Worm (Caenorhabditis elegans) whole organism, late embryonic: Measurements from ENCODE around the gene R186.8.

ENCODE experiments used
- T23F11.4 ChIP-seq: fragments of 200-800 bp; sonication (Bioruptor generic); optimal IDR thresholded peaks from 2 replicates; lab custom pipeline; 2018; ENCODE audit warnings: mild to moderate bottlenecking, missing genetic modification characterization, missing compliant biosample characterization
- Y22D7AL.16 ChIP-seq: sonication (generic microtip); optimal IDR thresholded peaks from 2 replicates; lab custom pipeline; 2016; ENCODE audit warnings: missing genetic modification characterization, missing compliant biosample characterization
- ahr-1 ChIP-seq: sonication (generic microtip); optimal IDR thresholded peaks from 2 replicates; lab custom pipeline; 2016; ENCODE audit warnings: missing genetic modification characterization, missing compliant biosample characterization
- ama-1 ChIP-seq: fragments of 150-350 bp; optimal IDR thresholded peaks from 2 replicates; lab custom pipeline; 2014
- ceh-14 ChIP-seq: sonication (generic microtip); optimal IDR thresholded peaks from 2 replicates; lab custom pipeline; 2016; ENCODE audit warnings: missing genotype, missing genetic modification characterization, missing compliant biosample characterization
- ceh-18 ChIP-seq: sonication (generic microtip); optimal IDR thresholded peaks from 2 replicates; lab custom pipeline; 2016; ENCODE audit warnings: missing genetic modification characterization, missing compliant biosample characterization
- ceh-2 ChIP-seq: sonication (generic microtip); optimal IDR thresholded peaks from 2 replicates; lab custom pipeline; 2016; ENCODE audit warnings: missing genotype, missing genetic modification characterization, missing compliant biosample characterization
- ceh-22 ChIP-seq: sonication (generic microtip); optimal IDR thresholded peaks from 2 replicates; lab custom pipeline; 2017; ENCODE audit warnings: missing biosample characterization, missing genetic modification characterization
- ceh-30 ChIP-seq: fragments of 150-350 bp; optimal IDR thresholded peaks from 2 replicates; lab custom pipeline; 2014; ENCODE audit warnings: missing biosample characterization, missing genetic modification characterization
- ceh-48 ChIP-seq: sonication (generic microtip); optimal IDR thresholded peaks from 2 replicates; lab custom pipeline; 2016; ENCODE audit warnings: missing genetic modification characterization, inconsistent platforms, missing compliant biosample characterization
- ceh-6 ChIP-seq: fragments of 200-800 bp; sonication (Bioruptor generic); optimal IDR thresholded peaks from 2 replicates; lab custom pipeline; 2018; ENCODE audit warnings: mild to moderate bottlenecking, missing genetic modification characterization, missing compliant biosample characterization
- ceh-9 ChIP-seq: sonication (generic microtip); optimal IDR thresholded peaks from 2 replicates; lab custom pipeline; 2016; ENCODE audit warnings: mild to moderate bottlenecking, missing genetic modification characterization, inconsistent platforms, missing compliant biosample characterization
- dmd-4 ChIP-seq: sonication (generic microtip); optimal IDR thresholded peaks from 2 replicates; lab custom pipeline; 2016; ENCODE audit warnings: borderline replicate concordance, missing genetic modification characterization, missing compliant biosample characterization
- elt-2 ChIP-seq: sonication (generic microtip); optimal IDR thresholded peaks from 2 replicates; lab custom pipeline; 2016; ENCODE audit warnings: missing genetic modification reagents, missing genetic modification characterization, missing compliant biosample characterization
- elt-4 ChIP-seq: sonication (generic microtip); optimal IDR thresholded peaks from 2 replicates; lab custom pipeline; 2016; ENCODE audit warnings: missing genetic modification characterization, missing compliant biosample characterization
- eyg-1 ChIP-seq: sonication (generic microtip); optimal IDR thresholded peaks from 2 replicates; lab custom pipeline; 2016; ENCODE audit warnings: missing genotype, missing genetic modification characterization, missing compliant biosample characterization
- fax-1 ChIP-seq: sonication (generic microtip); optimal IDR thresholded peaks from 2 replicates; lab custom pipeline; 2016; ENCODE audit warnings: missing genotype, missing genetic modification characterization, missing compliant biosample characterization
- fkh-10 ChIP-seq: fragments of 150-350 bp; optimal IDR thresholded peaks from 2 replicates; lab custom pipeline; 2014; ENCODE audit warnings: missing biosample characterization, missing genetic modification reagents, missing genetic modification characterization
- fkh-6 ChIP-seq: sonication (generic microtip); optimal IDR thresholded peaks from 2 replicates; lab custom pipeline; 2016; ENCODE audit warnings: missing genetic modification characterization, missing compliant biosample characterization
- gmeb-2 ChIP-seq: sonication (generic microtip); optimal IDR thresholded peaks from 2 replicates; lab custom pipeline; 2016; ENCODE audit warnings: missing genetic modification characterization, inconsistent platforms, missing compliant biosample characterization
- hlh-30 ChIP-seq: sonication (generic microtip); optimal IDR thresholded peaks from 2 replicates; lab custom pipeline; 2017; ENCODE audit warnings: antibody characterized with exemption, missing genetic modification characterization, missing compliant biosample characterization; ENCODE audit not compliant: insufficient read depth
- hlh-6 ChIP-seq: sonication (generic microtip); optimal IDR thresholded peaks from 2 replicates; lab custom pipeline; 2016; ENCODE audit warnings: missing genotype, missing genetic modification characterization, missing compliant biosample characterization
- hlh-8 ChIP-seq: sonication (generic microtip); optimal IDR thresholded peaks from 2 replicates; lab custom pipeline; 2016; ENCODE audit warnings: missing genotype, missing genetic modification characterization, missing compliant biosample characterization
- lim-6 ChIP-seq: sonication (generic microtip); optimal IDR thresholded peaks from 2 replicates; lab custom pipeline; 2016; ENCODE audit warnings: missing genetic modification characterization, missing compliant biosample characterization
- lin-11 ChIP-seq: fragments of 200-800 bp; sonication (Bioruptor generic); optimal IDR thresholded peaks from 2 replicates; lab custom pipeline; 2018; ENCODE audit warnings: mild to moderate bottlenecking, missing genetic modification characterization, missing compliant biosample characterization
- madf-2 ChIP-seq: sonication (generic microtip); optimal IDR thresholded peaks from 2 replicates; lab custom pipeline; 2017; ENCODE audit warnings: missing genetic modification characterization, missing compliant biosample characterization
- mec-3 ChIP-seq: sonication (generic microtip); optimal IDR thresholded peaks from 2 replicates; lab custom pipeline; 2016; ENCODE audit warnings: borderline replicate concordance, missing genetic modification characterization, missing compliant biosample characterization
- nfya-1 ChIP-seq: sonication (generic microtip); optimal IDR thresholded peaks from 2 replicates; lab custom pipeline; 2017; ENCODE audit warnings: missing genetic modification characterization, mild to moderate bottlenecking, missing compliant biosample characterization, antibody characterized with exemption, moderate library complexity
- nhr-11 ChIP-seq: fragments of 150-350 bp; optimal IDR thresholded peaks from 2 replicates; lab custom pipeline; 2014; ENCODE audit warnings: missing biosample characterization, missing genetic modification characterization
- npax-4 ChIP-seq: sonication (generic microtip); optimal IDR thresholded peaks from 2 replicates; lab custom pipeline; 2016; ENCODE audit warnings: missing genetic modification characterization, missing compliant biosample characterization
- odd-2 ChIP-seq: sonication (generic microtip); optimal IDR thresholded peaks from 2 replicates; lab custom pipeline; 2017; ENCODE audit warnings: antibody characterized with exemption, mild to moderate bottlenecking, missing genetic modification characterization, missing compliant biosample characterization
- pag-3 ChIP-seq: sonication (generic microtip); optimal IDR thresholded peaks from 2 replicates; lab custom pipeline; 2016; ENCODE audit warnings: missing compliant biosample characterization, missing genetic modification characterization, borderline replicate concordance
- pha-2 ChIP-seq: sonication (generic microtip); optimal IDR thresholded peaks from 2 replicates; lab custom pipeline; 2017; ENCODE audit warnings: mild to moderate bottlenecking, missing genetic modification characterization, missing compliant biosample characterization
- pqm-1 ChIP-seq: sonication (generic microtip); optimal IDR thresholded peaks from 2 replicates; lab custom pipeline; 2016; ENCODE audit warnings: missing genetic modification characterization, missing compliant biosample characterization
- ref-2 ChIP-seq: sonication (generic microtip); optimal IDR thresholded peaks from 2 replicates; lab custom pipeline; 2016; ENCODE audit warnings: missing genetic modification characterization, missing compliant biosample characterization
- rnt-1 ChIP-seq: sonication (generic microtip); optimal IDR thresholded peaks from 2 replicates; lab custom pipeline; 2016; ENCODE audit warnings: missing genetic modification characterization, missing compliant biosample characterization
- syd-9 ChIP-seq: sonication (generic microtip); optimal IDR thresholded peaks from 2 replicates; lab custom pipeline; 2016; ENCODE audit warnings: mild to moderate bottlenecking, missing genetic modification characterization, moderate library complexity, missing compliant biosample characterization
- tbx-2 ChIP-seq: sonication (generic microtip); optimal IDR thresholded peaks from 2 replicates; lab custom pipeline; 2016; ENCODE audit warnings: missing genetic modification characterization, missing compliant biosample characterization
- ttx-3 ChIP-seq: sonication (generic microtip); optimal IDR thresholded peaks from 2 replicates; lab custom pipeline; 2016; ENCODE audit warnings: missing genetic modification reagents, missing genetic modification characterization, missing compliant biosample characterization
- unc-3 ChIP-seq, 2 experiments: fragments of 200-800 bp in 1 of 2; sonication (Bioruptor generic) in 1 of 2; sonication (generic microtip) in 1 of 2; conservative IDR thresholded peaks in 1 of 2; optimal IDR thresholded peaks in 1 of 2; 2 replicates each; pipeline versions ENCODE4 v1.3.6 to Lab custom; 2016 to 2022; ENCODE audit warnings: missing compliant biosample characterization in 2 of 2, missing genetic modification characterization in 2 of 2, missing genetic modification reagents in 1 of 2
- unc-42 ChIP-seq: sonication (generic microtip); optimal IDR thresholded peaks from 2 replicates; lab custom pipeline; 2016; ENCODE audit warnings: missing genotype, missing genetic modification characterization, missing compliant biosample characterization
- unc-55 ChIP-seq: sonication (generic microtip); optimal IDR thresholded peaks from 2 replicates; lab custom pipeline; 2017; ENCODE audit warnings: missing biosample characterization, missing genetic modification reagents, missing genetic modification characterization
- ztf-16 ChIP-seq: sonication (generic microtip); optimal IDR thresholded peaks from 2 replicates; lab custom pipeline; 2017; ENCODE audit warnings: missing genetic modification characterization, missing compliant biosample characterization

Gene R186.8

DNA sequence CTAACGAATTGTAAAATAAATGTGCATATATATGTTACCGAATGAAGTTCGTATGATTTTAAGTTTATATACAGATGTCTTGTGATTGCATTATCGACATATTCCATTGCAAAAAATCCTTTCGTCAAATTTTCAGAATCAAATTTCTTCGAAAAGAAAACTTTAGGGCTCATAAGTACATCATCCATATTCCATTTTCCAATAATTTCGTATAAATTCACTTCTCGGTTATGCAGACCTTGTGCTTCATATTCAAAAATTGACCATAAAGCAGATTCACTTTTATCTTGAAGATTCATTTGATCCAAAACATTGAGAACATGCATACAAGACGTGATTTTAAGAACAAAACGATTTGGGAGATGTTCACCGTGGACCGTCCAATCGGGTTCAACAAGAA, 24.4 kb downstream of the R186.8 start:
- TF ChIP-seq ceh-6 (no peak), hlh-8 (tag; lab: Kevin White, UChicago) (no peak), rnt-1 (tag; lab: Kevin White, UChicago) (no peak), hlh-6 (tag; lab: Kevin White, UChicago) (no peak), fax-1 (tag; lab: Kevin White, UChicago) (no peak), ref-2 (tag; lab: Kevin White, UChicago) (no peak), unc-55 (GFP tag; lab: Kevin White, UChicago) (no peak), Y22D7AL.16 (tag; lab: Kevin White, UChicago) (no peak), pha-2 (no peak), pag-3 (tag; lab: Kevin White, UChicago) (no peak), elt-4 (tag; lab: Kevin White, UChicago) (no peak), mec-3 (no peak), ceh-2 (no peak), ceh-9 (tag; lab: Kevin White, UChicago) (no peak), lin-11 (tag; lab: Kevin White, UChicago) (no peak), unc-42 (no peak), ceh-22 (no peak), eyg-1 (tag; lab: Kevin White, UChicago) (no peak), dmd-4 (no peak), ceh-48 (no peak)
- TF ChIP-seq, all 69 proteins: peak for 0

DNA sequence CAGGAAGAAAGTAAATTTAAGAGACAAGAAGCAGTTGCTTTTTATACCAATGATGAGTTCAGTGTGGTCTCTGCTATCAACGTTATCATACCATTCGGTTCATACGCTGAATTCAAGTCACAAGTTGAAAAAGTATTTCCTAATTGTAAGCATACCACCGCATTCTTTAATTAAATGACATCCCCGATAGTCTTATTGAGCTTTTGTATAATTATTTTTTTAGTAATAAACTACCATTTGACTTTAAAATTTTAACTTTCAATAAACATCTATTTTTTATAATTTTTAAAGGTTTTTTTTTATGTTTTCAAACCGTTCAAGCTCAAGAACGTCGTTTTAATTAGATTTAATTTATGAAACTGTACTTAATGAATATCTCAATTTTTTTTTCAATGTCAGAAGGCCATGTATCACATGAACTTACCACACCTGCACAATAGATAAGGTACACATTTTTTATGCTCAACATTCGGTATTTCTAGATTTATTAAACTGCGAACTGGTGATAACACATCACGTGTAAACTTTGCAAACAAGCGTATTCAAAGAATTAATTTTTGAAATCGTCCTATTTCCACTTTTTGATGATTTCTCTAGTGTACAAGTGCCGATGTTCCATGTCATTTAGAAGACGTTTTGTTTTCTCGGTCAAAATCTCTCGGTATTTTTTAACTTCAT, 25.8 kb downstream of the R186.8 start, which contains the start of gene T16G1.4:
TSS of gene T16G1.4 (minus strand) at position 51 of the 678 bp plus-strand sequence.
- no peak for TF ChIP-seq nhr-11 (tag; lab: Kevin White, UChicago)
- no peak for TF ChIP-seq odd-2 (tag; lab: Kevin White, UChicago)
- no peak for TF ChIP-seq fkh-10 (GFP tag; lab: Kevin White, UChicago)
- no peak for TF ChIP-seq fax-1 (tag; lab: Kevin White, UChicago)

DNA sequence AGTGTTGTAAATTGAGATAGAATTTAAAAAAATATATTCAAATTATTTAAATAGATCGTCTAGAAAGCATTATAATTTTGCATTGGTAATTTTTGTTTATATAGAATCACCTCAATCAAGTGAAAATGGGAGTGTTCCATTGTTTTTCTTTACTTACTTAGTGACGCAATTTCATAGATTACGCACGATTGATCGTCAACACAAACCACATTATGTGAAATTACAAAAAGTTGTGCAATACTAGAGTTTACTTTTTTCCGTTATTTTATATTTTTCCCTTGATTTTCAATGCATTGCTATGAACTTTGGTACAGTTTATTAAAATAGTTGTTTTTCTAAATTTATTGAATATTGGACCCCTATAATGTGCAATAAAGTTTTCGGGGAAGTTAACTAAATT, 28.3 kb downstream of the R186.8 start, which contains the start of gene T16G1.5:
TSS of gene T16G1.5 (minus strand) at position 119 of the 400 bp plus-strand sequence.
- no peak for TF ChIP-seq mec-3
- no peak for TF ChIP-seq ceh-14
- no peak for TF ChIP-seq ceh-30 (tag; lab: Kevin White, UChicago)
- no peak for TF ChIP-seq unc-3 (GFP tag; conservative IDR thresholded peaks at IDR 0.05; lab: Robert Waterston, UW)
- no peak for TF ChIP-seq unc-3 (tag; optimal IDR thresholded peaks at IDR 0.05; lab: Kevin White, UChicago)
- TF ChIP-seq ama-1, result no peak
- TF ChIP-seq fkh-6, result no peak
- no peak for TF ChIP-seq lim-6 (tag; lab: Kevin White, UChicago)
- no peak for TF ChIP-seq unc-55 (GFP tag; lab: Kevin White, UChicago)
- no peak for TF ChIP-seq ceh-6
- no peak for TF ChIP-seq elt-2 (tag; lab: Kevin White, UChicago)
- no peak for TF ChIP-seq T23F11.4 (GFP tag; lab: Kevin White, UChicago)

ce11 chrV:12937098-12937497, 30.7 kb downstream of the R186.8 start, which contains the start of gene T16G1.6:
Gene T16G1.6 (minus strand): TSS chrV:12937174.
- TF ChIP-seq ztf-16 (tag; lab: Kevin White, UChicago), result no peak

DNA sequence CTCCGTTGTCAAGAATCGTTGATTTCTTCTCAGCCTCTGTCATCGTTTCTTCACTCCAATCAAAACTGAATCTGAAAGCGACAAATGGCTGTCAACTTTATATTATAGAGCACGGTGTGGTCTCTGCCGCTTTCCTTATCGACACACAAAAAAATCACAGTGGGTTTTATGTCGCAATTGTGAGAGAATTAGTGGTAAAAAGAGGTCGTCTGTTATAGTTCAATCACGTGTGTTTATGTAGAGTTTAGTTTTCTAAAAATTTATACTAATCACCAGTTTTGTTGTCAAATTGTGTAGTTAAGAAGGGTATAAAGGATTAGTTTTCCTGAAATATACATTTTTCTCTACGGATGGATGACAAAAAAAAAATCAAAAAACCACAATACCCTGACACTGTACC, 32.8 kb downstream of the R186.8 start, which contains the start of gene T16G1.7:
TSS of gene T16G1.7 (minus strand) at position 137 of the 400 bp plus-strand sequence.
- no peak for TF ChIP-seq ceh-6
- TF ChIP-seq syd-9 (tag; lab: Kevin White, UChicago), result no peak
- no peak for TF ChIP-seq fax-1 (tag; lab: Kevin White, UChicago)
- no peak for TF ChIP-seq ama-1
- TF ChIP-seq npax-4, result no peak
- no peak for TF ChIP-seq ceh-30 (tag; lab: Kevin White, UChicago)
- no peak for TF ChIP-seq gmeb-2
- TF ChIP-seq pha-2, result no peak
- no peak for TF ChIP-seq ahr-1 (tag; lab: Kevin White, UChicago)
- TF ChIP-seq unc-55 (GFP tag; lab: Kevin White, UChicago), result no peak
- TF ChIP-seq pqm-1, result no peak
- no peak for TF ChIP-seq nfya-1 (tag; lab: Kevin White, UChicago)
- no peak for TF ChIP-seq tbx-2 (tag; lab: Kevin White, UChicago)
- no peak for TF ChIP-seq lim-6 (tag; lab: Kevin White, UChicago)
- TF ChIP-seq madf-2, result no peak
- no peak for TF ChIP-seq hlh-30 (tag; lab: Kevin White, UChicago)
- no peak for TF ChIP-seq ttx-3
- TF ChIP-seq lin-11 (tag; lab: Kevin White, UChicago), result no peak
- TF ChIP-seq ceh-18, result no peak
